Worm (Caenorhabditis elegans) whole organism, L1 larva: Measurements from ENCODE around the gene bcs-1.

Experiments used
- egl-27 ChIP-seq, 2 experiments: fragments of 150-350 bp in 1 of 2; sonication (generic microtip); optimal IDR thresholded peaks; 3 replicates each; lab custom pipeline; 2017 to 2018; ENCODE audit warnings: missing biosample characterization in 2 of 2, missing genetic modification characterization in 2 of 2, missing genetic modification reagents in 2 of 2
- lin-13 ChIP-seq: fragments of 150-350 bp; optimal IDR thresholded peaks from 2 replicates; lab custom pipeline; 2014; ENCODE audit warnings: missing biosample characterization, missing genetic modification reagents, missing genetic modification characterization
- lin-15B ChIP-seq: fragments of 150-350 bp; sonication (generic microtip); optimal IDR thresholded peaks from 3 replicates; lab custom pipeline; 2014; ENCODE audit warnings: missing biosample characterization, missing genetic modification characterization
- mdl-1 ChIP-seq, 2 experiments: fragments of 150-350 bp; optimal IDR thresholded peaks; 2 replicates each; lab custom pipeline; 2014 to 2017; ENCODE audit warnings: missing biosample characterization in 2 of 2, missing genetic modification characterization in 2 of 2, inconsistent platforms in 1 of 2
- nhr-28 ChIP-seq: fragments of 150-350 bp; optimal IDR thresholded peaks from 2 replicates; lab custom pipeline; 2014; ENCODE audit warnings: missing biosample characterization, missing genetic modification characterization
- skn-1 ChIP-seq: fragments of 150-350 bp; optimal IDR thresholded peaks from 2 replicates; lab custom pipeline; 2014; ENCODE audit warnings: missing biosample characterization, missing genetic modification characterization

- TF ChIP-seq mdl-1 (tag; optimal IDR thresholded peaks at IDR 0.05; lab: Kevin White, UChicago) (no peak), egl-27 (tag; optimal IDR thresholded peaks at IDR 0.05; lab: Kevin White, UChicago) (no peak), lin-15B (tag; lab: Kevin White, UChicago) (no peak), lin-13 (GFP tag; lab: Kevin White, UChicago) (no peak), nhr-28 (tag; lab: Kevin White, UChicago) (no peak), skn-1 (no peak)
These were observed 41.6 kb downstream of the bcs-1 start, which contains the start of gene T22C8.1 for ce11 chrII:8612470-8612869.
